Fruit fly (Drosophila melanogaster) whole organism: ENCODE data around the gene CG2247.

Experiments
- CG8478 ChIP-seq: fragments of >200 bp; optimal IDR thresholded peaks from 2 replicates; lab custom pipeline; 2018; ENCODE audit warnings: inconsistent platforms
- pan ChIP-seq: fragments of >200 bp; optimal IDR thresholded peaks from 2 replicates; lab custom pipeline; 2017
- usp ChIP-seq: fragments of >200 bp; optimal IDR thresholded peaks from 2 replicates; lab custom pipeline; 2017; ENCODE audit warnings: missing biosample characterization, missing genetic modification characterization, mixed read lengths

DNA sequence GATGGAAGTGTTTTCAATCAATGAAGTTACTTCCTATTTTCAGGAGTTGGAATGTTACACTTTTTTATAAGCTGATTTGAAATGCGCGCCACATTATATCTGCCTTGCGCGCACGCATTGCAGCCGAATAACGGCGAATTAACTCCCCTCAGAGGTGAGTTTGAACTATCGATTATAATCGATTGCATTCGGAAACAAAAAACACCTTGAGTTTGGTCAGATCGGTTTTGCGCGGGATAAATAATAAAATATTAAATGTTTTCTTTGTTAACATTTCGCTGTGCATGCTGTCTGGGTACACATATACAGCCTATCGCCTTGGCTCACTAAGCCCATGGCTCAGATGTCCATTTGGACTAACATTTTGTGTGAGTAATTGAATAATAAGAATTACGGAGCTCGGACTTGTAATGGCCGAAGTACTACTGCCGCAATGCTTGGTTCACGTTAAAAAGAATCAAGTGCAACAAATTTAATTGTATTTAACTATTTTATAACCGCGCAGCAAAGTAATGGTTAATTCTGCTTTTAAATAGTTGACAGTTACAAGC, 9.9 kb upstream of the CG2247 start:
- TF ChIP-seq usp (GFP tag; lab: Kevin White, UChicago) (no peak), CG8478 (lab: Kevin White, UChicago) (no peak), pan (lab: Kevin White, UChicago) (no peak)
